Fruit fly (Drosophila melanogaster) whole organism, embryonic: ENCODE data around the gene CG11131.
A peak's percentile ranks its signal among the peaks of the same experiment; 100 is the strongest.

ENCODE experiments used
- CG10209 ChIP-seq: fragments of 200-800 bp; sonication (Bioruptor generic); optimal IDR thresholded peaks from 3 replicates; lab custom pipeline; 2017; ENCODE audit warnings: missing biosample characterization, mild to moderate bottlenecking, missing genetic modification characterization, missing genetic modification reagents
- CG11456 ChIP-seq: fragments of 200-800 bp; sonication (Bioruptor generic); IDR thresholded peaks from 3 replicates; pipeline ENCODE4 v1.3.6; 2022; ENCODE audit warnings: missing biosample characterization, missing genetic modification characterization
- CG12104 ChIP-seq: fragments of 200-800 bp; sonication (Bioruptor generic); optimal IDR thresholded peaks from 3 replicates; lab custom pipeline; 2016; ENCODE audit warnings: missing biosample characterization, missing genetic modification characterization
- CG12155 ChIP-seq: fragments of 200-800 bp; sonication (Bioruptor generic); optimal IDR thresholded peaks from 3 replicates; lab custom pipeline; 2016; ENCODE audit warnings: missing biosample characterization, missing genetic modification characterization
- CG12299 ChIP-seq: fragments of 200-800 bp; sonication (Bioruptor generic); optimal IDR thresholded peaks from 2 replicates; lab custom pipeline; 2018; ENCODE audit warnings: missing biosample characterization, mild to moderate bottlenecking, missing genetic modification characterization
- CG12942 ChIP-seq: fragments of 200-800 bp; sonication (Bioruptor generic); optimal IDR thresholded peaks from 3 replicates; lab custom pipeline; 2016; ENCODE audit warnings: missing biosample characterization, missing genetic modification characterization
- CG13296 ChIP-seq: fragments of 200-800 bp; sonication (Bioruptor generic); optimal IDR thresholded peaks from 3 replicates; lab custom pipeline; 2018; ENCODE audit warnings: missing biosample characterization, mild to moderate bottlenecking, missing genetic modification characterization
- CG14050 ChIP-seq: fragments of 200-800 bp; sonication (Bioruptor generic); IDR thresholded peaks from 3 replicates; pipeline ENCODE4 v1.3.6; 2022; ENCODE audit warnings: missing biosample characterization, missing genetic modification characterization
- CG14965 ChIP-seq: fragments of 200-800 bp; sonication (Bioruptor generic); optimal IDR thresholded peaks from 2 replicates; lab custom pipeline; 2016; ENCODE audit warnings: missing biosample characterization, missing genetic modification characterization, borderline replicate concordance
- CG16779 ChIP-seq: fragments of 200-800 bp; sonication (Bioruptor generic); IDR thresholded peaks from 2 replicates; pipeline ENCODE4 v1.3.6; 2022; ENCODE audit warnings: missing biosample characterization, missing genetic modification characterization
- CG16863 ChIP-seq: fragments of 200-800 bp; sonication (Bioruptor generic); optimal IDR thresholded peaks from 3 replicates; lab custom pipeline; 2016; ENCODE audit warnings: missing biosample characterization, missing genetic modification characterization
- CG17568 ChIP-seq: fragments of 200-800 bp; sonication (Bioruptor generic); optimal IDR thresholded peaks from 2 replicates; lab custom pipeline; 2018; ENCODE audit warnings: missing biosample characterization, mild to moderate bottlenecking, missing genetic modification characterization, moderate library complexity
- CG18476 ChIP-seq: fragments of 200-800 bp; sonication (Bioruptor generic); optimal IDR thresholded peaks from 2 replicates; lab custom pipeline; 2016; ENCODE audit warnings: missing biosample characterization, mild to moderate bottlenecking, missing genetic modification characterization
- CG2678 ChIP-seq: fragments of 200-800 bp; sonication (Bioruptor generic); optimal IDR thresholded peaks from 3 replicates; lab custom pipeline; 2019; ENCODE audit warnings: missing biosample characterization, mild to moderate bottlenecking, missing genetic modification characterization, moderate library complexity
- CG2712 ChIP-seq: fragments of 200-800 bp; optimal IDR thresholded peaks from 3 replicates; lab custom pipeline; 2019; ENCODE audit warnings: missing biosample characterization, mild to moderate bottlenecking, missing genetic modification characterization, moderate library complexity
- CG30431 ChIP-seq: fragments of 200-800 bp; sonication (Bioruptor generic); optimal IDR thresholded peaks from 2 replicates; lab custom pipeline; 2017; ENCODE audit warnings: missing biosample characterization, missing genetic modification characterization
- CG31224 ChIP-seq: fragments of 200-800 bp; sonication (Bioruptor generic); IDR thresholded peaks from 2 replicates; pipeline ENCODE4 v1.3.6; 2022; ENCODE audit warnings: missing biosample characterization, missing genetic modification characterization
- CG3847 ChIP-seq: fragments of 200-800 bp; sonication (Bioruptor generic); IDR thresholded peaks from 2 replicates; pipeline ENCODE4 v1.3.6; 2022; ENCODE audit warnings: missing biosample characterization, missing genetic modification characterization
- CG4424 ChIP-seq: fragments of 200-800 bp; sonication (Bioruptor generic); optimal IDR thresholded peaks from 3 replicates; lab custom pipeline; 2016; ENCODE audit warnings: missing biosample characterization, missing genetic modification characterization
- CG6813 ChIP-seq: fragments of 200-800 bp; sonication (Bioruptor generic); optimal IDR thresholded peaks from 2 replicates; lab custom pipeline; 2017; ENCODE audit warnings: missing biosample characterization, missing genetic modification characterization, mild to moderate bottlenecking, moderate library complexity, missing genetic modification reagents
- CG9797 ChIP-seq: fragments of 200-800 bp; sonication (Bioruptor generic); optimal IDR thresholded peaks from 3 replicates; lab custom pipeline; 2018; ENCODE audit warnings: missing biosample characterization, mild to moderate bottlenecking, missing genetic modification characterization
- D19B ChIP-seq: fragments of 200-800 bp; sonication (Bioruptor generic); optimal IDR thresholded peaks from 2 replicates; lab custom pipeline; 2017; ENCODE audit warnings: missing biosample characterization, mild to moderate bottlenecking, missing genetic modification characterization
- Hr51 ChIP-seq, 2 experiments: fragments of 200-800 bp; sonication (Bioruptor generic); optimal IDR thresholded peaks; 2 replicates in 1 of 2; 3 replicates in 1 of 2; lab custom pipeline; 2016 to 2018; ENCODE audit warnings: missing biosample characterization in 2 of 2, missing genetic modification characterization in 2 of 2, mild to moderate bottlenecking in 1 of 2, moderate library complexity in 1 of 2
- Hr78 ChIP-seq, 2 experiments: fragments of 200-800 bp in 1 of 2; fragments of >200 bp in 1 of 2; sonication (Bioruptor generic) in 1 of 2; optimal IDR thresholded peaks; 2 replicates each; lab custom pipeline; 2017 to 2019; ENCODE audit warnings: missing biosample characterization in 2 of 2, missing genetic modification characterization in 2 of 2, mild to moderate bottlenecking in 1 of 2, moderate library complexity in 1 of 2
- Max ChIP-seq: fragments of 200-800 bp; sonication (Bioruptor generic); optimal IDR thresholded peaks from 2 replicates; lab custom pipeline; 2016; ENCODE audit warnings: missing biosample characterization, mild to moderate bottlenecking, missing genetic modification characterization
- Opbp ChIP-seq: fragments of 200-800 bp; sonication (Bioruptor generic); IDR thresholded peaks from 3 replicates; pipeline ENCODE4 v1.3.6; 2022; ENCODE audit warnings: missing biosample characterization, missing genetic modification characterization; ENCODE audit not compliant: partially characterized antibody
- Rx ChIP-seq: fragments of 200-800 bp; sonication (Bioruptor generic); IDR thresholded peaks from 2 replicates; pipeline ENCODE4 v1.3.6; 2022; ENCODE audit warnings: missing biosample characterization, missing genetic modification characterization
- Six4 ChIP-seq: fragments of 200-800 bp; sonication (Bioruptor generic); optimal IDR thresholded peaks from 2 replicates; lab custom pipeline; 2016; ENCODE audit warnings: missing biosample characterization, missing genetic modification characterization
- TFAM ChIP-seq: fragments of 200-800 bp; sonication (Bioruptor generic); optimal IDR thresholded peaks from 2 replicates; lab custom pipeline; 2017; ENCODE audit warnings: missing biosample characterization, missing genetic modification characterization, inconsistent platforms
- Usf ChIP-seq: fragments of 200-800 bp; sonication (Bioruptor generic); optimal IDR thresholded peaks from 2 replicates; lab custom pipeline; 2017; ENCODE audit warnings: missing genotype, missing biosample characterization, missing genetic modification characterization
- az2 ChIP-seq: fragments of 200-800 bp; sonication (Bioruptor generic); optimal IDR thresholded peaks from 3 replicates; lab custom pipeline; 2016; ENCODE audit warnings: missing biosample characterization, missing genetic modification characterization
- bcd ChIP-seq: fragments of 200-800 bp; sonication (Bioruptor generic); optimal IDR thresholded peaks from 2 replicates; lab custom pipeline; 2017; ENCODE audit warnings: missing biosample characterization, mild to moderate bottlenecking, missing genetic modification characterization
- bigmax ChIP-seq: fragments of 200-800 bp; sonication (Bioruptor generic); optimal IDR thresholded peaks from 2 replicates; lab custom pipeline; 2018; ENCODE audit warnings: missing biosample characterization, mild to moderate bottlenecking, missing genetic modification characterization
- caup ChIP-seq: fragments of 200-800 bp; sonication (Bioruptor generic); optimal IDR thresholded peaks from 3 replicates; lab custom pipeline; 2017; ENCODE audit warnings: missing biosample characterization, mild to moderate bottlenecking, missing genetic modification characterization, moderate library complexity; ENCODE audit not compliant: severe bottlenecking
- da ChIP-seq: fragments of 200-800 bp; sonication (Bioruptor generic); optimal IDR thresholded peaks from 2 replicates; lab custom pipeline; 2016; ENCODE audit warnings: missing biosample characterization, missing genetic modification characterization
- dimm ChIP-seq: fragments of 200-800 bp; sonication (Bioruptor generic); IDR thresholded peaks from 2 replicates; pipeline ENCODE4 v1.3.6; 2022; ENCODE audit warnings: missing biosample characterization, missing genetic modification characterization
- fd64A ChIP-seq: fragments of 200-800 bp; sonication (Bioruptor generic); optimal IDR thresholded peaks from 3 replicates; lab custom pipeline; 2018; ENCODE audit warnings: missing biosample characterization, mild to moderate bottlenecking, missing genetic modification characterization
- hbn ChIP-seq: fragments of 200-800 bp; sonication (Bioruptor generic); IDR thresholded peaks from 2 replicates; pipeline ENCODE4 v1.3.6; 2022; ENCODE audit warnings: missing biosample characterization, missing genetic modification characterization; ENCODE audit not compliant: partially characterized antibody
- lilli ChIP-seq: fragments of 200-800 bp; sonication (Bioruptor generic); optimal IDR thresholded peaks from 3 replicates; lab custom pipeline; 2016; ENCODE audit warnings: missing biosample characterization, missing genetic modification characterization
- org-1 ChIP-seq: fragments of 200-800 bp; sonication (Bioruptor generic); optimal IDR thresholded peaks from 2 replicates; lab custom pipeline; 2017; ENCODE audit warnings: missing biosample characterization, missing genetic modification characterization
- pan ChIP-seq, 4 experiments: fragments of >200 bp in 3 of 4; fragments of 200-800 bp in 1 of 4; sonication (Bioruptor generic) in 1 of 4; optimal IDR thresholded peaks in 3 of 4; IDR thresholded peaks in 1 of 4; 2 replicates each; pipeline versions ENCODE4 v1.3.6 to Lab custom; 2017 to 2022; ENCODE audit warnings: missing biosample characterization in 2 of 4, missing genetic modification characterization in 2 of 4, mixed read lengths in 1 of 4
- scrt ChIP-seq: fragments of 200-800 bp; sonication (Bioruptor generic); optimal IDR thresholded peaks from 2 replicates; lab custom pipeline; 2018; ENCODE audit warnings: missing biosample characterization, mild to moderate bottlenecking, missing genetic modification characterization, moderate library complexity
- sd ChIP-seq: fragments of 200-800 bp; sonication (Bioruptor generic); optimal IDR thresholded peaks from 3 replicates; lab custom pipeline; 2018; ENCODE audit warnings: missing biosample characterization, mild to moderate bottlenecking, missing genetic modification characterization, moderate library complexity
- sens ChIP-seq: fragments of 200-800 bp; sonication (Bioruptor generic); peaks from one replicate; lab custom pipeline; 2016; ENCODE audit warnings: missing biosample characterization, missing genetic modification characterization
- sr ChIP-seq: fragments of 200-800 bp; sonication (Bioruptor generic); IDR thresholded peaks from 3 replicates; pipeline ENCODE4 v1.3.6; 2022; ENCODE audit warnings: missing biosample characterization, missing genetic modification characterization
- tio ChIP-seq: fragments of 200-800 bp; sonication (Bioruptor generic); optimal IDR thresholded peaks from 2 replicates; lab custom pipeline; 2017; ENCODE audit warnings: missing biosample characterization, missing genetic modification characterization, inconsistent platforms
- ttk ChIP-seq: fragments of 200-800 bp; sonication (Bioruptor generic); IDR thresholded peaks from 2 replicates; pipeline ENCODE4 v2.1.2; 2022; ENCODE audit warnings: missing biosample characterization, missing genetic modification characterization
- vvl ChIP-seq: fragments of 200-800 bp; sonication (Bioruptor generic); IDR thresholded peaks from 2 replicates; pipeline ENCODE4 v1.3.6; 2022; ENCODE audit warnings: missing biosample characterization, missing genetic modification characterization
- z ChIP-seq: fragments of 200-800 bp; sonication (Bioruptor generic); IDR thresholded peaks from 3 replicates; pipeline ENCODE4 v1.3.6; 2022; ENCODE audit warnings: missing biosample characterization, missing genetic modification characterization
- zfh1 ChIP-seq: fragments of 200-800 bp; sonication (Bioruptor generic); IDR thresholded peaks from 3 replicates; pipeline ENCODE4 v1.3.6; 2022; ENCODE audit warnings: missing biosample characterization, missing genetic modification characterization

Gene CG11131

DNA sequence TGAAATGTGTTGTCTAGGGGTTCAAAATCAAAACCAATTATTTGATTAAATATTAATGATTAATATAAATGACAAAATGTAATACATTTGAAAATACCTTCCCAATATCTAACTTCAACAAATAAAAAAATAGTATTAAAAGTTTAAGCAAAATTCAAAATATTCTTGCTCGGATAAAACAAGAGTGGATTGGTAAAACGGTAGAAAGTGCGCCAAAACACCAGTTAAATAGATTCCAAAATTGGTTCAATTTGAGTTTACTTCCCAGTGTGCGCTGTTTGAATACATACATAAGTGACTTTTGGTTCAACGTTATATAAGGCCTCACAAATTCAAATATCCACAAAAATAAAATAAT lies 33.5 kb upstream of the CG11131 start (continued):
- TF ChIP-seq Hr78 (GFP tag; optimal IDR thresholded peaks at IDR 0.05; lab: Kevin White, UChicago) (peak in 1 of 2 experiments; percentile 16), CG14965 (GFP tag; lab: Kevin White, UChicago) (no peak), CG30431 (GFP tag; lab: Kevin White, UChicago) (no peak), D19B (GFP tag; lab: Kevin White, UChicago) (peak; percentile 42), da (GFP tag; lab: Kevin White, UChicago) (no peak), az2 (peak; percentile 49), Six4 (GFP tag; lab: Kevin White, UChicago) (peak; percentile 26), CG31224 (peak; percentile 27; the same call in 1 of the 2 replicates), CG2678 (tag; lab: Kevin White, UChicago) (peak; percentile 86), CG13296 (GFP tag; lab: Kevin White, UChicago) (peak; percentile 55), Max (peak; percentile 49), CG12155 (GFP tag; lab: Kevin White, UChicago) (peak; percentile 45), sens (GFP tag; lab: Kevin White, UChicago) (peak; percentile 56), Rx (GFP tag; lab: Robert Waterston, UW) (0 out of 2 replicates have a peak, but pooled peaks have one; percentile 17), Opbp (no peak), fd64A (GFP tag; lab: Kevin White, UChicago) (no peak), scrt (GFP tag; lab: Kevin White, UChicago) (peak; percentile 34), org-1 (peak; percentile 68), sr (no peak), zfh1 (GFP tag; lab: Robert Waterston, UW) (peak; percentile 48; the same call in 1 of the 3 replicates), CG2712 (tag; lab: Kevin White, UChicago) (peak; percentile 79), CG17568 (GFP tag; lab: Kevin White, UChicago) (peak; percentile 61), bigmax (no peak), CG12942 (GFP tag; lab: Kevin White, UChicago) (peak; percentile 41), vvl (peak; percentile 76), pan (optimal IDR thresholded peaks at IDR 0.05; lab: Kevin White, UChicago) (no peak), pan (GFP tag; optimal IDR thresholded peaks at IDR 0.05 in 1 of 2, IDR thresholded peaks at IDR 0.05 in 1 of 2) (peak in 1 of 2 experiments; percentile 77), tio (peak; percentile 73), hbn (GFP tag; lab: Robert Waterston, UW) (no peak), CG9797 (GFP tag; lab: Kevin White, UChicago) (no peak), CG14050 (GFP tag; lab: Robert Waterston, UW) (peak; percentile 62), CG6813 (peak; percentile 62), lilli (GFP tag; lab: Kevin White, UChicago) (peak; percentile 71), CG11456 (GFP tag; lab: Robert Waterston, UW) (no peak), TFAM (GFP tag; lab: Kevin White, UChicago) (no peak), Hr51 (GFP tag; optimal IDR thresholded peaks at IDR 0.05; lab: Kevin White, UChicago) (peak in 1 of 2 experiments; percentile 91), sd (peak; percentile 56), CG16863 (GFP tag; lab: Kevin White, UChicago) (peak; percentile 27), CG12299 (tag; lab: Kevin White, UChicago) (peak; percentile 58), dimm (GFP tag; lab: Robert Waterston, UW) (no peak), CG18476 (GFP tag; lab: Kevin White, UChicago) (peak; percentile 18), CG16779 (GFP tag; lab: Robert Waterston, UW) (no peak), CG4424 (GFP tag; lab: Kevin White, UChicago) (peak; percentile 68), CG3847 (GFP tag; lab: Robert Waterston, UW) (peak; percentile 70), CG10209 (GFP tag; lab: Kevin White, UChicago) (peak; percentile 67), z (no peak), ttk (GFP tag; lab: Robert Waterston, UW) (peak; percentile 54), CG12104 (GFP tag; lab: Kevin White, UChicago) (no peak), bcd (GFP tag; lab: Kevin White, UChicago) (peak; percentile 58), Usf (no peak), caup (GFP tag; lab: Kevin White, UChicago) (peak; percentile 58)
